Fruit fly (Drosophila melanogaster) S2 (cell line): ENCODE data around the gene Prp6.

Experiments
- CG8478 ChIP-seq: fragments of >200 bp; optimal IDR thresholded peaks from 2 replicates; lab custom pipeline; 2018
- CTCF ChIP-seq, 2 experiments: fragments of >200 bp; optimal IDR thresholded peaks; 2 replicates each; lab custom pipeline; 2018

Gene Prp6

DNA sequence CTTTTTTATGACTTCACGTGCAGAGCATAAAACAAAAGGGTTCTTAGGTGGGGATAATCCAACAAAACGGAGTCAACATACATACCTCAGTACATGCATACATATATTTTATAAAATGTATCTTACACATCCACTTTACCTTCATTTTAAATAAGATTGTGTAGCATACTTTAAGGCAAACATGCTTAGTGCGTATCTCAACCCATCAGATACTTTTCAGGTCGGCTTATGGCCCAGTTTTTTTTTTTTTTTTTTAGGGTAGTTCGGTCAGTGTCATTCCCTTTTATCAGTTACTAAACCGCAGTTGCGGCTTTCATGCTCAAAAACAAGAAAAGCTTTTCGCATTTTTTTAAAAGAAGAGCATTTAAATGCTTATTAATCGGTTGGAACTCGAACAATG lies 13.2 kb upstream of the Prp6 start, which contains the start of gene NijB:
TSS of gene NijB (plus strand) at position 398 of the 400 bp plus-strand sequence.
- no peak for TF ChIP-seq CG8478 (lab: Kevin White, UChicago)
- peak; percentile 27 to 59 for TF ChIP-seq CTCF (optimal IDR thresholded peaks at IDR 0.05; lab: Kevin White, UChicago)

DNA sequence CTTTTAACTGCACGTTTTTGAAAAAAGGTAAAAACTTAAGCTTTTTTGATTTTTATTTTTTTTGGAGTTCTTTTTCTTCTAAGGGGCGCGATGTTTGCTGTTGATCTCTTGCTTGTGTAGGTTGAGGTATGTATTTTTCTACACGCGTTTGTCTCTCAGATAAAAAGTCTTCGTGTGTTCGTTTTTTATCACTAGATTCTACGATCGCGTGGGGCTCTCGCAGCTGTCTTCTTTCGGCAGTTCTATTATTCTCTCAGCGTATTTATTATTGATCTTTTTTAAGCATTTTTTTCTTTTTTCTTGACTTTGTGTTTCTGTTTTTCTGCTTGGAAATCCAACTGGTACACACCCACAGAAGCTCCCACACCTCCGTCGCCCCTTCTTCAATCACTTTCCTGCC lies 10.1 kb upstream of the Prp6 start:
- TF ChIP-seq CTCF (optimal IDR thresholded peaks at IDR 0.05; lab: Kevin White, UChicago), result no peak

DNA sequence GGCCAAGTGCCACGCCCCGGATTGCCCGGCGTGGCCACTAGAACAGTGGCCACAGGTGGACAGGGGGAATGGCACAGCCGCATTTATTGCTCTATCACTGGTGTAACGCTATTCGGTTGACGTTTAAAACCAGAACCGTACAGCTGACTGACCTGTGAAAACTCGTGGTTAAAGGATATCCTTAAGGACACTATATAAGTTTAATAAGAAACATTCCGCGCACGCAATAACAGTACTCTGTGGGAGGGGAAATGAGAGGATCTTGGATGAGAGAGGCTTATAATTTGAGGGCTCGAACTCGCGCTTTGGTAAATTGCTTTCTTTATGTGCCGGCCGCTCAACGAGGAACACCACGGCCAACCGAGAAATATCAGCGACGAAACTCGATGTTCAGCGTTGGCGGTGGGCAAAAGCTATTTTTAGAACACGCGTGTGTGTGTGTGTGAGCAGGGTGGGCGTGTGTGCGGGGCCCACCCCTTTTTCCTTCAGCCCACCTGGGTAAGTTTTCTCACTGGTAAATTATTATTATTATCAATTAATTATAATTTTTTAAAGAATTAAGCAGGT lies 8.8 kb upstream of the Prp6 start:
- TF ChIP-seq CTCF (optimal IDR thresholded peaks at IDR 0.05; lab: Kevin White, UChicago), result no peak
- no peak for TF ChIP-seq CG8478 (lab: Kevin White, UChicago)

DNA sequence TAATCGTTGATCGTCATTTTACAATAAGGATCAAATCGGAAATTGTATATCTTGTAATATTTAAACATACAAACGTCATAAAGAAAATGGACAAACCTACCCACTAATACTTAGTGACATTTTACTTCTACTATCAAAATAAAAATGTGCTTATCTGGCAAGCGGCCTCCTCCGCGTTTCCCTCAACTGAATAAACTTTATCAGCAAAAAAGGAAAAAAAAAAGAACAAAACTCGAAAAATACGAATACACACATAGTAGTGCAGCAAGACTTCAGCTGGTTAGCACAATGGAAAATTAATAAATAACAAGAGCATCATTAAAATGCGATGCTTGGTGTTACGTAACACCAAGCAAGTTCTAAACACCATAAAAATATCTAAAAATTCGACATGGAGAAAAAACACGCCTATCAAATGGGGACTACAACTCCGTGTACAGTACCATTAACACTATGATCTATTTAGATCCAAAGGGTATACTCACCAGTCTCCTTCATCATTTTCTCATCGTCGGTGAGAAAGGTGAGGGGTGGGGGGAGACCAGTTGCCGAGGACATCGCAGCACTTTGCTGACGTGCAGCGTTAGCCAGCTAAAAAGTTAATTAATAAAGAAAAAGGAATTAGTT lies 7.6 kb upstream of the Prp6 start:
- TF ChIP-seq CG8478 (lab: Kevin White, UChicago) (no peak), CTCF (optimal IDR thresholded peaks at IDR 0.05; lab: Kevin White, UChicago) (no peak)

DNA sequence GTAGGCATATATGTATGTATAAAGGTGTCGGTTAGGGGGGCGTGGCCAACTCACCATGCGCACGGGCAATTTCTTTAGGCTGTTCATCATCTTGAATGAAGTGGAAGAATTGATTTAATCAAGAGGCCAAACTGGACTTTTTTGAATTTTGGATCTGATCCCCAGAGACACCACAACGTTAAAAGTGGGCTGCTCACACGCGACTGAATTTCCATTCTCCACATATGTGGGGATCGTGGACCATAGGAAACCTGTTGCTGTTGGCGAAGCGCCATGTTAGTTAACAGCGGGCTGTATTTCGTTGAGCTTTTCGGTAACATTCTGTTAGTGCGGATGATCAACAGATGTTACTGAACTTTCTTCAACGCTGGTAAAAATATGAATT lies 7.1 kb upstream of the Prp6 start, which contains the start of gene CG3902:
TSS of gene CG3902 (minus strand) at position 208 of the 385 bp plus-strand sequence.
- TF ChIP-seq CTCF (optimal IDR thresholded peaks at IDR 0.05; lab: Kevin White, UChicago) (no peak), CG8478 (lab: Kevin White, UChicago) (no peak)

DNA sequence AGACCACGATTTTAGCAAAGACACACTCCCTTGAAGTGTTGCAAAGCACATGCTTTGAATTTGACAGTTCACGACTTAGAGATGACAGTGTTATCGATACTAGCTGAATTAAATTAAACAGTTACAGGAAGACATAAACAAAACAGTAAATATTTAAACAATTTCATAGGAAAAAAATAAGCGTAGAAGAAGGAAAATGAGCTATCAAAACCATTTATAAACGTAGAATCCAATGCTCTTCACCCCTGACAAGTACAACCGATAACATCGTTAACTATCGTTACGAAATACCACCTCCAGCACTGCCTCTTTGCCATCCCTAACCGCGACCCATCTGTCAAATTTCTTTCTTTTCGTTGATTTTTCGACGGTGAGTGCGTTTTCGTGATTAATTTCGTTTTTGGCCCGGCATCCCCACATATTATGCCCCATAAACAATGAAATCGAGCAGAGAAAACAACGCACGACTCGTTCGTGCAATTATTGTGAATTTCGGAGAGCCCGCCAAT lies 6.3 kb upstream of the Prp6 start, which contains the start of gene RpL26:
TSS of gene RpL26 (plus strand) at position 106 of the 509 bp plus-strand sequence.
- TF ChIP-seq CTCF (optimal IDR thresholded peaks at IDR 0.05; lab: Kevin White, UChicago) (peak in 1 of 2 experiments; percentile 28), CG8478 (lab: Kevin White, UChicago) (no peak)

DNA sequence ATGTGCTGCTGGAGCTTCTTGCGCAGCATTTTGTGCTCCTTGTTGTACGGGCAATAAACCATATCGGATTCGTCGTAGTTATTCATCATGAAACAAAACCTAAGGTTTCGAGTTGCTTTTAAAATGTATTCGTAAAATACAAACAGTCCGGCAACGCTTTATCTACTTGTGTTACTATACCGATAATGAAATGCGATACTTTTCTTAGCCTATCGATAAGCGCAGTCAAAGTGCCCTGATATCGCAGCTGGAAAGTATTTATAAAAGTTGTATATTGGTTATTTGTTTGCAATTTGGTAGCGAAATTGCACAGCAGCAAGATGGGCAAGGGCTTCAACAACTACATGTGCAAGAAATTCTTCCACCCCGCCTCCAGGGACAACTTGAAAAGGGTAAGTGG lies 3.8 kb upstream of the Prp6 start, which contains the start of the genes arx and CG6843:
TSS of gene arx (minus strand) at position 144 of the 400 bp plus-strand sequence.
TSS of gene CG6843 (plus strand) at position 184 of the 400 bp plus-strand sequence.
- TF ChIP-seq CTCF (optimal IDR thresholded peaks at IDR 0.05; lab: Kevin White, UChicago) (peak in 1 of 2 experiments; percentile 34), CG8478 (lab: Kevin White, UChicago) (no peak)

DNA sequence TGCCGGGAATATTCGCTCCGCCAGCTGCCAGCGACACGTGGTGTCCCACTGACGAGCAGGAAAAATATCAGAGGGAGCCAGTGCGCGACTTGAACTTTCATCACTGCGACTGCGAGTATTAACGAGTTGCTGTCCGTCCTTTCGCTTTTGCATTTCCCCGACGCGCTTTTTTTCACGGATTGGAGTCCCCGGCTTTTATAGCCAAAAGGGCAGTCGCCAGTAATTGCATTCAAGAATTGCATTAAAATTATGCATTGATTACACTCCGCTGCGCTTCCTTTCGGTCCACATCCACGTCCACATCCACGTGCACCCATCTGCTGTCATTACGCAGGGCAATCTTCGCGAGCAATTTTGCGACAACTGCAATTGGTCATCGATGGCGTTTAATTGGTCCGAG lies 5.9 kb downstream of the Prp6 start, which contains the start of gene Ir75d:
TSS of gene Ir75d (minus strand) at position 101 of the 400 bp plus-strand sequence.
- TF ChIP-seq CG8478 (lab: Kevin White, UChicago) (no peak), CTCF (optimal IDR thresholded peaks at IDR 0.05; lab: Kevin White, UChicago) (no peak)

DNA sequence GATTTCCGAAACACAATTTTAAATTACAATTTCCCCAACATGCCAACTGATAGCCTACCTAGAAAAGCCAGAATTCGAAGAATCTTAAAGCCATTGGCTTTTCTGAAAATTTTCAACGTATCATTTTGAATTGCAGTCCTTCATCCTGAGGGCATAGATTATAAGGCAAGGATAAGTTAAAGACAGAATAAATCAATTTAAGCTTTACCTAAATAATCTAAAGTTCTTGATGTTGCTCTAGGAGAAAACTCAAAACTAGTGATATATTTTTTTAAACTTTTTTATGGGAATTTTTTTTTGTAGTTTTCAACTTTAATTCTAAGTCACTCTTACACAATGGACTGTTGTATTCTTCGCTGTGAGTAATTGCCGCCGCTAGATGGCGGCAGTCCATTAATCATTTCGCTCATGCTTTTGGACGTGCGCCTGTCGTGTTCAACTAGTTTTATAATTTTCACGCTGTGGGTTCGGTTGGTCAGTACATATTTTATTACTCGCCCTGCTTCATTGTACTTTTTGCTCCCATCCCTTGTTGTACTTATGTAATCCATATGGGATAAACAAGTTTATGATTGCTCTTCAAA lies 9.0 kb downstream of the Prp6 start, which contains the start of gene COX6AL2:
TSS of gene COX6AL2 (minus strand) at position 51 of the 584 bp plus-strand sequence.
- TF ChIP-seq CTCF (optimal IDR thresholded peaks at IDR 0.05; lab: Kevin White, UChicago) (peak; percentile 38 to 70), CG8478 (lab: Kevin White, UChicago) (no peak)

DNA sequence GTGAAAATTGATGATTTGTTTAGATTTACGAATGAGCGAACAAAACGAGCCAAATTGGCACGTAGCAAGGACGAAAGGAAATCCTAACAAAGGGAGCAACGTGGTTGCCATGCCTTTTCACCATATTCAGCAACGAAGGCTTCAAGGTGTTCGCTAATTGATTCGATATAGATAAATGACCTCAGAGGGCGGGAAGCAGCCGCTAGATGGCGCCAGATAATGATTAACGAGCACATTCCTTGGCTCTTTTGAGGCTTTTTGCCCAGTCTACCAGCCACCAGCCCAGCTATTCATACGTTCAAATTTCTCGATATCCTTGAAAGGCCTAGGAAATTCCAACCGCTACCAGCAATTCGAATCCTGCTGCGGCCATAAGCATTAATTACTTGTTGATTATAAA lies 11.3 kb downstream of the Prp6 start:
- TF ChIP-seq CG8478 (lab: Kevin White, UChicago) (no peak), CTCF (optimal IDR thresholded peaks at IDR 0.05; lab: Kevin White, UChicago) (peak; percentile 71 to 77)

DNA sequence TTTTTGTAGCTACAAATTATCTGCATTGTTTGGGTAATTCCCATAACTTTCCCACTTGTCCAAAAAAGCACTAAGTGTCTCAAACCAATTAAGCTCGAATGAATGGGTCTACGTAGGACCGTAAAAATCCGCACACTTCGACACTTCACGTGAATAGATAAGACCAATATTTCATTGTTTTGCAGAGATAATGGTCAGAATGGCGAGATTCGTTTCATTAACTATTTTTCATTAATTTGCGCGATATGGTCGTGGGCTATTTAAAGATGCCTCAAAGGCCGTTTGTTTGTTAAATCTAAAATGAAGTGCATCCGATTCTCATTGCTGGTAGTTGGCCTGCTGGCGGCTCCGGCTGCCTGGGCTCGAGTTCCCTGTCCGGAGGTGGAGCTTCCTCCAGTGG lies 12.1 kb downstream of the Prp6 start, which contains the start of gene CG6839:
TSS of gene CG6839 (plus strand) at position 301 of the 400 bp plus-strand sequence.
- no peak for TF ChIP-seq CTCF (optimal IDR thresholded peaks at IDR 0.05; lab: Kevin White, UChicago)
- no peak for TF ChIP-seq CG8478 (lab: Kevin White, UChicago)

DNA sequence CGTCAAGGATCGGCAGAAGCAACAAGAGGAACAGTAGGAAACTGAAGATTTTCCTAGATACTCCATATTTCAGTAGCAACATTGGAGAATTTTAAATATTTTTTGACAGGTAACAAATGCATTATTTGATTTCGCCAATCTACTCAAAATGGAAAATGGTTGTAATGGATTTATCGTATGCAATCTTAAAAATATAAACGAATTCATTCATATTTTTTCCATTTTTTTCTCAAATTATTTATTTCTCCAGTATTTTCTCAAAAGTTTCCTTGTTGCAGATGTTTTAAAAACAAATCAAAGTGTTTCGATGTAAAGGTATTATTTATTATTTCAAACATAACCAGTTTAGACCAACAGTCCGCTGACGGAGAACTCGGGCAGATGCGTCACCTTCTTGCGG lies 15.0 kb downstream of the Prp6 start, which contains the start of gene CG18223:
TSS of gene CG18223 (minus strand) at position 101 of the 400 bp plus-strand sequence.
- TF ChIP-seq CTCF (optimal IDR thresholded peaks at IDR 0.05; lab: Kevin White, UChicago), result no peak
- no peak for TF ChIP-seq CG8478 (lab: Kevin White, UChicago)

DNA sequence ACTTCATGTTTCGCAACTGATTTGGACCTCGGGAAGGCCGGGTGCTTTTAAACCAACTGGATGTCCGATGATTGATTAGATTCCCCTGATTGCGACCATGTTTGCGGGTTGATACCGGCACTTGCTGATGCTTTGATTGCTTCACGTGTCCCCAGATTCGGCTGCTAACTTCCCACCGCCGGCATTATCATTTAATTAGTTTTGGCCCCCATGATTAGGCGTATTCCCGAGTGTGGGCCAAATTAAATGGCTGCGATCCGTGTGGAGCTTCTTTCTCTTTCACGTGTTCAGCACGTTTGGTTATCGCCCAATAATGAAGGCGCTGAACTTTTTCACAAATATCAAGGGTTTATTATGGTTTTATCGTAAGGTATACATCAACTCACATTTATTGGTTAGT lies 16.9 kb downstream of the Prp6 start, which contains the start of gene CG3819:
TSS of gene CG3819 (minus strand) at position 23 of the 400 bp plus-strand sequence.
- TF ChIP-seq CTCF (optimal IDR thresholded peaks at IDR 0.05; lab: Kevin White, UChicago) (no peak), CG8478 (lab: Kevin White, UChicago) (no peak)

DNA sequence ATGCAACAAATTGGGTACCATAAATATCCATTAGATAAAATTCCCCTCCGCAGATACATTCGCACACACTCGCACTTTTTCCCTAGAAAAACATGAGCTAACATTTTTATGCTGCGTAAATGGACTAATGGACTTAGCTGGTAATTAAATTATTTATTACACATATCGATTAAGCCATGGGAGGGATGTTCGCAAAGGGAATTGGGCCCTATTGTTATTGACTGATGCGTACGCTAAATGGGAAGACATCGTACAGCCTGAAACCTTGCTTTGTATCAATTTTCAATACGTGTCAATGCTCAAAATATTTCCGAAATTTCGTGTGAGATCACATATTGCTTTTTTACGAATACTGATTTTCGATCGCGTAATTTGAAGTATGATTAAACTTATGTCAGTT lies 19.6 kb downstream of the Prp6 start, which contains the start of gene CG43049:
TSS of gene CG43049 (plus strand) at position 301 of the 400 bp plus-strand sequence.
- TF ChIP-seq CG8478 (lab: Kevin White, UChicago) (no peak), CTCF (optimal IDR thresholded peaks at IDR 0.05; lab: Kevin White, UChicago) (no peak)
